Worm (Caenorhabditis elegans) whole organism, L4 larva: ENCODE data around the gene pkc-1.

Source experiments
- F37D6.2 ChIP-seq: sonication (generic microtip); optimal IDR thresholded peaks from 2 replicates; lab custom pipeline; 2016; ENCODE audit warnings: mild to moderate bottlenecking, missing genetic modification characterization, missing compliant biosample characterization
- F44E2.7 ChIP-seq: fragments of 200-800 bp; sonication (Bioruptor generic); IDR thresholded peaks from 2 replicates; pipeline ENCODE4 v2.1.2; 2022; ENCODE audit warnings: missing genetic modification characterization, missing compliant biosample characterization
- R02D3.7 ChIP-seq: fragments of 150-350 bp; sonication (generic microtip); optimal IDR thresholded peaks from 3 replicates; lab custom pipeline; 2014; ENCODE audit warnings: missing biosample characterization, missing genetic modification characterization
- Y48G9A.11 ChIP-seq: fragments of 200-800 bp; sonication (Bioruptor generic); IDR thresholded peaks from 2 replicates; pipeline ENCODE4 v1.3.6; 2022; ENCODE audit warnings: missing genetic modification reagents, missing genetic modification characterization, missing compliant biosample characterization
- Y75B8A.6 ChIP-seq: fragments of 200-800 bp; sonication (Bioruptor generic); IDR thresholded peaks from 2 replicates; pipeline ENCODE4 v1.3.6; 2022; ENCODE audit warnings: missing genetic modification reagents, missing genetic modification characterization, missing compliant biosample characterization
- ZK337.2 ChIP-seq: fragments of 200-800 bp; sonication (Bioruptor generic); IDR thresholded peaks from 2 replicates; pipeline ENCODE4 v1.3.6; 2022; ENCODE audit warnings: missing genetic modification reagents, missing genetic modification characterization, missing compliant biosample characterization
- ZK546.5 ChIP-seq, 2 experiments: sonication (generic microtip); optimal IDR thresholded peaks; 2 replicates each; lab custom pipeline; 2017; ENCODE audit warnings: missing biosample characterization in 2 of 2, missing genetic modification characterization in 2 of 2
- aha-1 ChIP-seq: fragments of 150-350 bp; peaks from one replicate; lab custom pipeline; 2014; ENCODE audit warnings: missing biosample characterization, missing genetic modification characterization
- arid-1 ChIP-seq: fragments of 200-800 bp; sonication (Bioruptor generic); conservative IDR thresholded peaks from 2 replicates; pipeline ENCODE4 v1.3.6; 2022; ENCODE audit warnings: missing genetic modification reagents, missing genetic modification characterization, missing compliant biosample characterization
- attf-4 ChIP-seq: sonication (generic microtip); optimal IDR thresholded peaks from 3 replicates; lab custom pipeline; 2017; ENCODE audit warnings: missing biosample characterization, missing genetic modification characterization
- ceh-44 ChIP-seq: fragments of 200-800 bp; sonication (Bioruptor generic); IDR thresholded peaks from 2 replicates; pipeline ENCODE4 v1.3.6; 2022; ENCODE audit warnings: missing genetic modification reagents, missing genetic modification characterization, missing compliant biosample characterization
- ceh-82 ChIP-seq: sonication (generic microtip); optimal IDR thresholded peaks from 2 replicates; lab custom pipeline; 2017; ENCODE audit warnings: missing biosample characterization, missing genetic modification characterization
- cey-2 ChIP-seq: sonication (generic microtip); optimal IDR thresholded peaks from 3 replicates; lab custom pipeline; 2017; ENCODE audit warnings: missing genetic modification characterization, mild to moderate bottlenecking, missing compliant biosample characterization, antibody characterized with exemption, borderline replicate concordance; ENCODE audit not compliant: insufficient read depth
- daf-12 ChIP-seq: fragments of 150-350 bp; optimal IDR thresholded peaks from 2 replicates; lab custom pipeline; 2014; ENCODE audit warnings: missing biosample characterization, missing genetic modification reagents, missing genetic modification characterization
- daf-16 ChIP-seq, 3 experiments: sonication (generic microtip); optimal IDR thresholded peaks; 2 replicates each; lab custom pipeline; 2016 to 2017; ENCODE audit warnings: missing genetic modification characterization in 3 of 3, missing genetic modification reagents in 3 of 3, mild to moderate bottlenecking in 2 of 3, missing compliant biosample characterization in 2 of 3, missing biosample characterization in 1 of 3, moderate library complexity in 1 of 3
- daf-19 ChIP-seq: fragments of 200-800 bp; sonication (Bioruptor generic); conservative IDR thresholded peaks from 2 replicates; pipeline ENCODE4 v1.3.6; 2022; ENCODE audit warnings: missing genetic modification characterization, missing compliant biosample characterization
- dmd-6 ChIP-seq: fragments of 200-800 bp; sonication (Bioruptor generic); IDR thresholded peaks from 2 replicates; pipeline ENCODE4 v1.3.6; 2022; ENCODE audit warnings: missing genetic modification reagents, missing genetic modification characterization, missing compliant biosample characterization
- dmd-8 ChIP-seq: fragments of 200-800 bp; sonication (Bioruptor generic); IDR thresholded peaks from 2 replicates; pipeline ENCODE4 v1.3.6; 2022; ENCODE audit warnings: missing genetic modification characterization, missing compliant biosample characterization
- dmd-9 ChIP-seq: fragments of 200-800 bp; sonication (Bioruptor generic); IDR thresholded peaks from 2 replicates; pipeline ENCODE4 v1.3.6; 2022; ENCODE audit warnings: missing genetic modification reagents, missing genetic modification characterization, missing compliant biosample characterization
- egl-27 ChIP-seq: sonication (generic microtip); optimal IDR thresholded peaks from 3 replicates; lab custom pipeline; 2017; ENCODE audit warnings: missing biosample characterization, missing genetic modification reagents, missing genetic modification characterization
- fos-1 ChIP-seq: fragments of 150-350 bp; optimal IDR thresholded peaks from 2 replicates; lab custom pipeline; 2014; ENCODE audit warnings: missing biosample characterization, missing genetic modification characterization
- hif-1 ChIP-seq, 2 experiments: sonication (generic microtip); optimal IDR thresholded peaks; 2 replicates each; lab custom pipeline; 2016 to 2017; ENCODE audit warnings: missing compliant biosample characterization in 2 of 2, missing genetic modification characterization in 2 of 2, missing genetic modification reagents in 2 of 2, missing genotype in 2 of 2, mild to moderate bottlenecking in 1 of 2
- hlh-11 ChIP-seq: fragments of 200-800 bp; sonication (Bioruptor generic); optimal IDR thresholded peaks from 2 replicates; lab custom pipeline; 2018; ENCODE audit warnings: mild to moderate bottlenecking, missing genetic modification characterization, missing compliant biosample characterization
- hlh-30 ChIP-seq: sonication (generic microtip); optimal IDR thresholded peaks from 2 replicates; lab custom pipeline; 2017; ENCODE audit warnings: antibody characterized with exemption, mild to moderate bottlenecking, missing genetic modification characterization, missing compliant biosample characterization; ENCODE audit not compliant: insufficient read depth
- jun-1 ChIP-seq: fragments of 150-350 bp; optimal IDR thresholded peaks from 2 replicates; lab custom pipeline; 2014; ENCODE audit warnings: missing biosample characterization, missing genetic modification reagents, missing genetic modification characterization
- lin-1 ChIP-seq: fragments of 200-800 bp; sonication (Bioruptor generic); IDR thresholded peaks from 2 replicates; pipeline ENCODE4 v1.3.6; 2022; ENCODE audit warnings: missing genetic modification reagents, missing genetic modification characterization, missing compliant biosample characterization
- lin-15B ChIP-seq: fragments of 150-350 bp; sonication (generic microtip); optimal IDR thresholded peaks from 3 replicates; lab custom pipeline; 2014; ENCODE audit warnings: missing biosample characterization, missing genetic modification characterization
- lin-29 ChIP-seq: fragments of 200-800 bp; sonication (Bioruptor generic); IDR thresholded peaks from 2 replicates; pipeline ENCODE4 v1.3.6; 2022; ENCODE audit warnings: missing genetic modification reagents, missing genetic modification characterization, missing compliant biosample characterization
- lin-38 ChIP-seq: fragments of 200-800 bp; sonication (Bioruptor generic); IDR thresholded peaks from 2 replicates; pipeline ENCODE4 v1.3.6; 2022; ENCODE audit warnings: missing genetic modification reagents, missing genetic modification characterization, missing compliant biosample characterization
- lir-3 ChIP-seq: sonication (generic microtip); optimal IDR thresholded peaks from 2 replicates; lab custom pipeline; 2016; ENCODE audit warnings: mild to moderate bottlenecking, missing genetic modification characterization, missing compliant biosample characterization
- lsy-2 ChIP-seq, 2 experiments: fragments of 150-350 bp in 1 of 2; sonication (generic microtip) in 1 of 2; optimal IDR thresholded peaks; 2 replicates each; lab custom pipeline; 2014 to 2017; ENCODE audit warnings: missing biosample characterization in 2 of 2, missing genetic modification characterization in 2 of 2
- madf-5 ChIP-seq, 2 experiments: fragments of 200-800 bp; sonication (Bioruptor generic); IDR thresholded peaks; 2 replicates each; pipeline ENCODE4 v1.3.6; 2022; ENCODE audit warnings: missing compliant biosample characterization in 2 of 2, missing genetic modification characterization in 2 of 2
- mdl-1 ChIP-seq, 2 experiments: fragments of 150-350 bp in 1 of 2; sonication (generic microtip) in 1 of 2; optimal IDR thresholded peaks; 2 replicates each; lab custom pipeline; 2014 to 2017; ENCODE audit warnings: missing biosample characterization in 2 of 2, missing genetic modification characterization in 2 of 2
- mes-2 ChIP-seq: sonication (generic microtip); optimal IDR thresholded peaks from 2 replicates; lab custom pipeline; 2016; ENCODE audit warnings: missing genotype, mild to moderate bottlenecking, missing genetic modification characterization, missing compliant biosample characterization; ENCODE audit not compliant: poor library complexity, severe bottlenecking
- nhr-102 ChIP-seq: sonication (generic microtip); optimal IDR thresholded peaks from 2 replicates; lab custom pipeline; 2016; ENCODE audit warnings: mild to moderate bottlenecking, missing genetic modification characterization, moderate library complexity, missing compliant biosample characterization
- nhr-11 ChIP-seq: fragments of 150-350 bp; optimal IDR thresholded peaks from 2 replicates; lab custom pipeline; 2014; ENCODE audit warnings: missing biosample characterization, missing genetic modification characterization
- nhr-111 ChIP-seq: fragments of 200-800 bp; sonication (Bioruptor generic); optimal IDR thresholded peaks from 2 replicates; lab custom pipeline; 2018; ENCODE audit warnings: mild to moderate bottlenecking, missing genetic modification characterization, missing compliant biosample characterization
- nhr-237 ChIP-seq: sonication (generic microtip); optimal IDR thresholded peaks from 2 replicates; lab custom pipeline; 2017; ENCODE audit warnings: missing biosample characterization, missing genetic modification characterization
- nhr-25 ChIP-seq: sonication (generic microtip); optimal IDR thresholded peaks from 2 replicates; lab custom pipeline; 2017; ENCODE audit warnings: missing genetic modification characterization, mild to moderate bottlenecking, missing compliant biosample characterization, antibody characterized with exemption, moderate library complexity, borderline replicate concordance; ENCODE audit not compliant: insufficient read depth
- nhr-28 ChIP-seq: fragments of 150-350 bp; optimal IDR thresholded peaks from 2 replicates; lab custom pipeline; 2014; ENCODE audit warnings: missing biosample characterization, missing genetic modification characterization
- nhr-41 ChIP-seq: fragments of 200-800 bp; sonication (Bioruptor generic); IDR thresholded peaks from 2 replicates; pipeline ENCODE4 v1.3.6; 2022; ENCODE audit warnings: missing genetic modification reagents, missing genetic modification characterization, missing compliant biosample characterization
- nhr-48 ChIP-seq: sonication (generic microtip); optimal IDR thresholded peaks from 2 replicates; lab custom pipeline; 2016; ENCODE audit warnings: mild to moderate bottlenecking, missing genetic modification characterization, missing compliant biosample characterization
- php-3 ChIP-seq: fragments of 200-800 bp; sonication (Bioruptor generic); IDR thresholded peaks from 2 replicates; pipeline ENCODE4 v1.3.6; 2022; ENCODE audit warnings: missing genetic modification reagents, missing genetic modification characterization, missing compliant biosample characterization
- pqm-1 ChIP-seq: sonication (generic microtip); optimal IDR thresholded peaks from 2 replicates; lab custom pipeline; 2017; ENCODE audit warnings: missing biosample characterization, missing genetic modification characterization
- skn-1 ChIP-seq: fragments of 150-350 bp; optimal IDR thresholded peaks from 2 replicates; lab custom pipeline; 2014; ENCODE audit warnings: missing biosample characterization, missing genetic modification characterization
- snpc-1.2 ChIP-seq: fragments of 200-800 bp; sonication (Bioruptor generic); IDR thresholded peaks from 2 replicates; pipeline ENCODE4 v1.3.6; 2022; ENCODE audit warnings: missing genetic modification reagents, missing genetic modification characterization, missing compliant biosample characterization
- snpc-4 ChIP-seq: fragments of 150-350 bp; optimal IDR thresholded peaks from 2 replicates; lab custom pipeline; 2014; ENCODE audit warnings: missing biosample characterization, missing genetic modification characterization
- spr-1 ChIP-seq: sonication (generic microtip); optimal IDR thresholded peaks from 2 replicates; lab custom pipeline; 2016; ENCODE audit warnings: mild to moderate bottlenecking, missing genetic modification characterization, missing compliant biosample characterization
- unc-39 ChIP-seq: sonication (generic microtip); optimal IDR thresholded peaks from 2 replicates; lab custom pipeline; 2017; ENCODE audit warnings: missing biosample characterization, missing genetic modification characterization
- zip-2 ChIP-seq: fragments of 150-350 bp; optimal IDR thresholded peaks from 2 replicates; lab custom pipeline; 2014; ENCODE audit warnings: missing biosample characterization, missing genetic modification characterization
- ztf-7 ChIP-seq: fragments of 150-350 bp; optimal IDR thresholded peaks from 2 replicates; lab custom pipeline; 2014; ENCODE audit warnings: missing biosample characterization, missing genetic modification characterization

pkc-1 gene

ce11 chrV:11982309-11982708, 49.7 kb downstream of the pkc-1 start, which contains the start of gene rpt-1 (continued):
- TF ChIP-seq dmd-6 (no peak), lin-29 (no peak), lin-38 (peak; percentile 89), lir-3 (tag; lab: Kevin White, UChicago) (no peak), R02D3.7 (no peak), F37D6.2 (tag; lab: Kevin White, UChicago) (no peak), nhr-28 (tag; lab: Kevin White, UChicago) (peak; percentile 14), aha-1 (peak; percentile 90), pqm-1 (tag; lab: Kevin White, UChicago) (no peak), skn-1 (tag; lab: Kevin White, UChicago) (no peak), daf-16 (GFP tag; optimal IDR thresholded peaks at IDR 0.05; lab: Kevin White, UChicago) (no peak), daf-16 (tag; optimal IDR thresholded peaks at IDR 0.05; lab: Kevin White, UChicago) (peak; percentile 11), ZK337.2 (GFP tag; lab: Robert Waterston, UW) (no peak), nhr-237 (tag; lab: Kevin White, UChicago) (no peak), nhr-11 (tag; lab: Kevin White, UChicago) (peak; percentile 13), dmd-8 (GFP tag; lab: Robert Waterston, UW) (no peak), arid-1 (GFP tag; lab: Robert Waterston, UW) (no peak), hlh-11 (tag; lab: Kevin White, UChicago) (peak; percentile 19), nhr-102 (tag; lab: Kevin White, UChicago) (peak; percentile 18), nhr-25 (tag; lab: Kevin White, UChicago) (no peak), nhr-48 (tag; lab: Kevin White, UChicago) (no peak), ztf-7 (tag; lab: Kevin White, UChicago) (no peak), lsy-2 (tag; optimal IDR thresholded peaks at IDR 0.05; lab: Kevin White, UChicago) (peak in 1 of 2 experiments; percentile 80), cey-2 (tag; lab: Kevin White, UChicago) (no peak), mdl-1 (tag; optimal IDR thresholded peaks at IDR 0.05; lab: Kevin White, UChicago) (no peak), nhr-111 (GFP tag; lab: Kevin White, UChicago) (no peak), F44E2.7 (GFP tag; lab: Robert Waterston, UW) (no peak), ceh-82 (tag; lab: Kevin White, UChicago) (no peak), daf-19 (GFP tag; lab: Robert Waterston, UW) (no peak), lin-1 (GFP tag; lab: Robert Waterston, UW) (no peak), ZK546.5 (tag; optimal IDR thresholded peaks at IDR 0.05; lab: Kevin White, UChicago) (no peak), Y48G9A.11 (GFP tag; lab: Robert Waterston, UW) (no peak), lin-15B (no peak), hlh-30 (peak; percentile 82), dmd-9 (GFP tag; lab: Robert Waterston, UW) (no peak), ceh-44 (no peak), jun-1 (tag; lab: Kevin White, UChicago) (no peak), hif-1 (tag; optimal IDR thresholded peaks at IDR 0.05; lab: Kevin White, UChicago) (peak in 1 of 2 experiments; percentile 20), fos-1 (no peak), snpc-4 (tag; lab: Kevin White, UChicago) (peak; percentile 60), php-3 (GFP tag; lab: Robert Waterston, UW) (no peak), spr-1 (tag; lab: Kevin White, UChicago) (no peak), egl-27 (tag; lab: Kevin White, UChicago) (no peak), daf-12 (tag; lab: Kevin White, UChicago) (no peak), attf-4 (tag; lab: Kevin White, UChicago) (no peak), mes-2 (tag; lab: Kevin White, UChicago) (peak; percentile 79), snpc-1.2 (GFP tag; lab: Robert Waterston, UW) (no peak), Y75B8A.6 (GFP tag; lab: Robert Waterston, UW) (no peak), unc-39 (tag; lab: Kevin White, UChicago) (no peak), nhr-41 (GFP tag; lab: Robert Waterston, UW) (no peak), madf-5 (GFP tag; IDR thresholded peaks at IDR 0.05; lab: Robert Waterston, UW) (no peak), zip-2 (tag; lab: Kevin White, UChicago) (no peak)
